Worm (Caenorhabditis elegans) whole organism, L1 larva: ENCODE data around the gene Y6E2A.4.
"Not testable (repeated sequence)": the region's sequence is repeated elsewhere in the genome, so short reads cannot be mapped to it uniquely, and the experiment has no call there.

Experiments used
- C34B4.2 ChIP-seq: sonication (generic microtip); optimal IDR thresholded peaks from 2 replicates; lab custom pipeline; 2017; ENCODE audit warnings: mild to moderate bottlenecking, missing genetic modification characterization, missing compliant biosample characterization
- Y116A8C.19 ChIP-seq: sonication (generic microtip); optimal IDR thresholded peaks from 2 replicates; lab custom pipeline; 2016; ENCODE audit warnings: missing compliant biosample characterization, missing genetic modification characterization, borderline replicate concordance
- aha-1 ChIP-seq: fragments of 150-350 bp; optimal IDR thresholded peaks from 2 replicates; lab custom pipeline; 2014; ENCODE audit warnings: missing biosample characterization, missing genetic modification characterization
- ama-1 ChIP-seq: fragments of 150-350 bp; optimal IDR thresholded peaks from 2 replicates; lab custom pipeline; 2014
- blmp-1 ChIP-seq: fragments of 150-350 bp; optimal IDR thresholded peaks from 2 replicates; lab custom pipeline; 2014; ENCODE audit warnings: missing biosample characterization, missing genetic modification characterization
- ceh-63 ChIP-seq: fragments of 200-800 bp; sonication (Bioruptor generic); optimal IDR thresholded peaks from 2 replicates; lab custom pipeline; 2018; ENCODE audit warnings: mild to moderate bottlenecking, missing genetic modification characterization, missing compliant biosample characterization
- ceh-8 ChIP-seq: fragments of 200-800 bp; sonication (Bioruptor generic); optimal IDR thresholded peaks from 2 replicates; lab custom pipeline; 2018; ENCODE audit warnings: mild to moderate bottlenecking, missing genetic modification characterization, moderate library complexity, missing compliant biosample characterization
- ceh-88 ChIP-seq: fragments of 200-800 bp; sonication (Bioruptor generic); IDR thresholded peaks from 2 replicates; pipeline ENCODE4 v1.3.6; 2022; ENCODE audit warnings: missing genetic modification characterization, missing compliant biosample characterization
- ceh-90 ChIP-seq: sonication (generic microtip); optimal IDR thresholded peaks from 2 replicates; lab custom pipeline; 2016; ENCODE audit warnings: missing genetic modification characterization, missing compliant biosample characterization
- ces-1 ChIP-seq: fragments of 150-350 bp; optimal IDR thresholded peaks from 2 replicates; lab custom pipeline; 2014; ENCODE audit warnings: missing biosample characterization, missing genetic modification reagents, missing genetic modification characterization
- efl-1 ChIP-seq, 4 experiments: fragments of 150-350 bp; optimal IDR thresholded peaks in 3 of 4; peaks in 1 of 4; 1 replicate in 1 of 4; 2 replicates in 3 of 4; lab custom pipeline; 2014; ENCODE audit warnings: missing biosample characterization in 2 of 4, missing genetic modification characterization in 2 of 4, missing genetic modification reagents in 2 of 4
- efl-3 ChIP-seq: fragments of 200-800 bp; sonication (Bioruptor generic); optimal IDR thresholded peaks from 2 replicates; lab custom pipeline; 2018; ENCODE audit warnings: mild to moderate bottlenecking, missing genetic modification characterization, missing compliant biosample characterization
- egl-13 ChIP-seq: sonication (generic microtip); optimal IDR thresholded peaks from 2 replicates; lab custom pipeline; 2016; ENCODE audit warnings: missing genotype, missing genetic modification reagents, missing genetic modification characterization, missing compliant biosample characterization
- elt-3 ChIP-seq, 6 experiments: fragments of 150-350 bp in 1 of 6; sonication (generic microtip); optimal IDR thresholded peaks; 2 replicates each; lab custom pipeline; 2017 to 2018; ENCODE audit warnings: missing biosample characterization in 6 of 6, missing genetic modification characterization in 6 of 6, inconsistent platforms in 1 of 6
- lin-13 ChIP-seq: fragments of 150-350 bp; optimal IDR thresholded peaks from 2 replicates; lab custom pipeline; 2014; ENCODE audit warnings: missing biosample characterization, missing genetic modification reagents, missing genetic modification characterization
- lin-15B ChIP-seq: fragments of 150-350 bp; sonication (generic microtip); optimal IDR thresholded peaks from 3 replicates; lab custom pipeline; 2014; ENCODE audit warnings: missing biosample characterization, missing genetic modification characterization
- mab-9 ChIP-seq: fragments of 200-800 bp; sonication (Bioruptor generic); IDR thresholded peaks from 2 replicates; pipeline ENCODE4 v1.3.6; 2022; ENCODE audit warnings: missing genetic modification reagents, missing genetic modification characterization, missing compliant biosample characterization
- mdl-1 ChIP-seq, 2 experiments: fragments of 150-350 bp; optimal IDR thresholded peaks; 2 replicates each; lab custom pipeline; 2014 to 2017; ENCODE audit warnings: missing biosample characterization in 2 of 2, missing genetic modification characterization in 2 of 2, inconsistent platforms in 1 of 2
- mef-2 ChIP-seq: fragments of 150-350 bp; optimal IDR thresholded peaks from 2 replicates; lab custom pipeline; 2014; ENCODE audit warnings: missing biosample characterization, missing genetic modification characterization
- nhr-12 ChIP-seq: sonication (generic microtip); optimal IDR thresholded peaks from 2 replicates; lab custom pipeline; 2017; ENCODE audit warnings: missing biosample characterization, missing genetic modification characterization
- nhr-20 ChIP-seq: sonication (generic microtip); optimal IDR thresholded peaks from 2 replicates; lab custom pipeline; 2016; ENCODE audit warnings: mild to moderate bottlenecking, missing genetic modification characterization, missing compliant biosample characterization
- nhr-47 ChIP-seq: sonication (generic microtip); optimal IDR thresholded peaks from 2 replicates; lab custom pipeline; 2016; ENCODE audit warnings: mild to moderate bottlenecking, missing genetic modification characterization, moderate library complexity, missing compliant biosample characterization
- nhr-76 ChIP-seq: sonication (generic microtip); optimal IDR thresholded peaks from 2 replicates; lab custom pipeline; 2017; ENCODE audit warnings: missing biosample characterization, missing genetic modification characterization
- nhr-84 ChIP-seq: sonication (generic microtip); optimal IDR thresholded peaks from 2 replicates; lab custom pipeline; 2017; ENCODE audit warnings: missing biosample characterization, missing genetic modification characterization
- nhr-85 ChIP-seq: sonication (generic microtip); peaks from one replicate; lab custom pipeline; 2016; ENCODE audit warnings: missing genetic modification characterization, inconsistent platforms, missing compliant biosample characterization
- nhr-90 ChIP-seq: sonication (generic microtip); optimal IDR thresholded peaks from 2 replicates; lab custom pipeline; 2016; ENCODE audit warnings: mild to moderate bottlenecking, missing genetic modification characterization, missing compliant biosample characterization; ENCODE audit not compliant: poor library complexity
- pag-3 ChIP-seq: sonication (generic microtip); optimal IDR thresholded peaks from 2 replicates; lab custom pipeline; 2017; ENCODE audit warnings: missing genetic modification characterization, mild to moderate bottlenecking, missing compliant biosample characterization, antibody characterized with exemption, borderline replicate concordance; ENCODE audit not compliant: insufficient read depth
- pax-3 ChIP-seq: fragments of 200-800 bp; sonication (Bioruptor generic); optimal IDR thresholded peaks from 2 replicates; lab custom pipeline; 2018; ENCODE audit warnings: mild to moderate bottlenecking, missing genetic modification characterization, moderate library complexity, missing compliant biosample characterization
- snu-23 ChIP-seq: sonication (generic microtip); optimal IDR thresholded peaks from 2 replicates; lab custom pipeline; 2016; ENCODE audit warnings: missing genetic modification characterization, missing compliant biosample characterization
- unc-130 ChIP-seq: fragments of 150-350 bp; optimal IDR thresholded peaks from 2 replicates; lab custom pipeline; 2017; ENCODE audit warnings: missing biosample characterization, missing genetic modification characterization, inconsistent platforms
- unc-30 ChIP-seq: sonication (generic microtip); optimal IDR thresholded peaks from 2 replicates; lab custom pipeline; 2017; ENCODE audit warnings: missing biosample characterization, missing genetic modification characterization
- unc-98 ChIP-seq: fragments of 200-800 bp; sonication (Bioruptor generic); IDR thresholded peaks from 2 replicates; pipeline ENCODE4 v1.3.6; 2022; ENCODE audit warnings: missing genetic modification characterization, missing compliant biosample characterization
- xbp-1 ChIP-seq: sonication (generic microtip); optimal IDR thresholded peaks from 2 replicates; lab custom pipeline; 2016; ENCODE audit warnings: missing genetic modification characterization, missing compliant biosample characterization
- zag-1 ChIP-seq: fragments of 150-350 bp; optimal IDR thresholded peaks from 2 replicates; lab custom pipeline; 2014; ENCODE audit warnings: missing biosample characterization, missing genetic modification characterization
- ztf-11 ChIP-seq, 2 experiments: sonication (generic microtip); optimal IDR thresholded peaks; 2 replicates each; lab custom pipeline; 2016 to 2017; ENCODE audit warnings: missing genetic modification characterization in 2 of 2, missing biosample characterization in 1 of 2, missing compliant biosample characterization in 1 of 2

Y6E2A.4 gene

DNA sequence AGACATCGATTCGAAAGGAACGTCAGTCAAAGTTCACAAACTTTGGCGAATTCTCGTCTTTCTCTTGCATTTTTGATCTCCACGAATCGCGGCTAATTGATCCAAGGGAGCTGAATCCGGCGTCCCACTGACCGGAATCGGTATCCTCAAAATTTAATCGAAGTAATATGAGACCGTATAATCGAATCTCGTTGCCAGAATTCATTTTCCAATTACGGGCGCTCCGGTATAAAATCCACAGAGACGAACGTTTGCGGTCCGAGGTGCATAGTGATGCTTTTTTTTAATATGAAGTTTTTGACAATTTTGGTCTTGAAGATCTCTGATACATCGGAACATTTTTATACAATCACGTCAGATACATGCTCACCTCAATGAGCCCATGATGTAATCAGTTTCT is 41.1 kb upstream of the Y6E2A.4 start:
- TF ChIP-seq mab-9 (no peak), aha-1 (tag; lab: Kevin White, UChicago) (no peak), mdl-1 (tag; optimal IDR thresholded peaks at IDR 0.05; lab: Kevin White, UChicago) (no peak), ama-1 (lab: Kevin White, UChicago) (no peak), lin-15B (tag; lab: Kevin White, UChicago) (no peak), blmp-1 (tag; lab: Kevin White, UChicago) (no peak), unc-30 (tag; lab: Kevin White, UChicago) (no peak)

DNA sequence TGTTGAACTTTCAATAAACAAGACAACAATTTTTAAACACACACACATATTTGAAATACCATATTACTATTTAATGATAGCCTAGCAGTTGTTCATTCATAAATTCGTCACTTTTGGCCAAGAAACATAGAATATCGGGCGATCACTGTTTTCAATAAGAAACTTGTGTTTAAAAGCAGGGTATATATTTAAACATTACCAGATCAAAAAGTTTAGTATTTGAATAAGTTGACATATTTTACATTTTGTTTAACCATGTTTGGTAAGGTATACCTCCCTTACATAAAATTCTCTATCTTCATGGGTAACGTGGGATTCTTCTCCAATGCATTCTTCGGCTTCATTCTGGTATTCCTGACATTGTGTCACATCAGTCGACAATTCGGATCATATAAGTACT is 38.2 kb upstream of the Y6E2A.4 start, which contains the start of gene str-8:
Gene str-8 (plus strand): TSS at position 301 of the 400 bp plus-strand sequence.
- not testable (repeated sequence) for TF ChIP-seq snu-23 (GFP tag; lab: Kevin White, UChicago); ceh-63 (GFP tag; lab: Kevin White, UChicago); unc-130 (tag; lab: Kevin White, UChicago)
- TF ChIP-seq, all 84 proteins: peak for 0; not testable (repeated sequence) for 84

DNA sequence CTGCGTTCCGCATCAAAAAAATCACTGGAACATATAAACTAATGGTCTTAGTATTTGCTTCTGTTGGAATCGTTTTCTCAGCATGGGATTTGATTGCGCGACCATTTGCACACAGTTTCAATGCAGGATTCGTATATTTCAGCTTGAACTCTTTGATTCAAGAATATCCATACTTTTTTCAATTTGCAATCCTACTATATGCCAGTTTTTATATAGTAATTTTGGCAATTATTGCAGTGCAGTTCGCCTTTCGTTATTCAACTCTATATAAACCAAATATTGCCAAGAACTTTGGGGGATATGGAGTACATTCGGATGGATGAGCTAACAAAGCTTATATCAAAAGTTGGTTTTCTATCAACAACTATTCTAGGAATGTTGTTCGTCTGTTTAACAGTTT is 36.4 kb upstream of the Y6E2A.4 start, which contains the start of gene str-5:
Gene str-5 (plus strand): TSS at position 301 of the 400 bp plus-strand sequence.
- not testable (repeated sequence) for TF ChIP-seq pax-3 (tag; lab: Kevin White, UChicago); efl-3 (GFP tag; lab: Kevin White, UChicago); nhr-47 (tag; lab: Kevin White, UChicago)

DNA sequence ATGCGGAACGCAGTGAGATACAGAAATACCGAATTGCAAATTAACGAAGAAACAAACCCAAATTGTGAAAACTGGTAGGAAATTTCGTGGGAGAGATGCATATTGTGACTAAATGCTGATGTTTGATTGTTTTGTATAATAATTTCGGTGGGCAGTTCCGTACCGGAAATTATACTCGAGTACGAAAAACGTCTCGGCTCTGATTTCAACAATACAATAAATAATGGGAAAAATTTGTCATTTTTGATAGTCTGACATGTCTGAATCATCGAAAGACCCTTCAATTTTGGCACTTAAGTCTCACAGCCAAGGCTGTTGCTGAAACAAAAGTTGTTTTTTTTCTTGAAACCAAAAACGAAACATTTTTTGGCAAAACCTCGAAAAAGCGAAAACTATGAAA is 35.5 kb upstream of the Y6E2A.4 start, which contains the start of gene str-43:
Gene str-43 (minus strand): TSS at position 101 of the 400 bp plus-strand sequence.
- TF ChIP-seq ces-1 (GFP tag; lab: Kevin White, UChicago) (no peak), lin-13 (GFP tag; lab: Kevin White, UChicago) (no peak), zag-1 (tag; lab: Kevin White, UChicago) (no peak), nhr-47 (tag; lab: Kevin White, UChicago) (no peak), nhr-12 (no peak), pax-3 (tag; lab: Kevin White, UChicago) (no peak), ceh-90 (no peak), elt-3 (tag; optimal IDR thresholded peaks at IDR 0.05; lab: Kevin White, UChicago) (no peak), nhr-76 (tag; lab: Kevin White, UChicago) (no peak), nhr-84 (tag; lab: Kevin White, UChicago) (no peak), efl-1 (optimal IDR thresholded peaks at IDR 0.05; lab: Kevin White, UChicago) (no peak), efl-1 (GFP tag; optimal IDR thresholded peaks at IDR 0.05 in 1 of 2; lab: Kevin White, UChicago) (no peak), C34B4.2 (tag; lab: Kevin White, UChicago) (no peak), nhr-85 (tag; lab: Kevin White, UChicago) (no peak), ceh-88 (GFP tag; lab: Robert Waterston, UW) (no peak), nhr-90 (tag; lab: Kevin White, UChicago) (no peak), xbp-1 (tag; lab: Kevin White, UChicago) (no peak), pag-3 (tag; lab: Kevin White, UChicago) (no peak), ztf-11 (tag; optimal IDR thresholded peaks at IDR 0.05; lab: Kevin White, UChicago) (no peak), ceh-8 (no peak)
- TF ChIP-seq, all 84 proteins: peak for 0

DNA sequence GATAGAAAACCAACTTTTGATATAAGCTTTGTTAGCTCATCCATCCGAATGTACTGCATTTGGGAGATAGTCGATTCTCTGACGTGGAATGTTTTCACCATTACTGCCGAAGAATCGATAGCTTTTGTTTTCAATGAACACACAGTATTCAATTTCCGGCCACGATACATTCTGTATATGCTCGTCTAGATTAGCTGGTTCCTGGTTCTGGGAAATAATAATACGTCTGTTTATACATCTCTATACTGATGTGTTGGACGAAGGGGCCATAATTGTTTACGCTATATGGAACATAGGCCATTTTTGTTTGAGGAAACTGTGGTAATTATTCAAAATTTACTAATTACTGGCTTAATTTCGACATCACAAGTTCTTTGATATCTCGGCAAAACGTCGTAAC is 33.6 kb upstream of the Y6E2A.4 start, which contains the start of gene str-6:
Gene str-6 (minus strand): TSS at position 101 of the 400 bp plus-strand sequence.
- TF ChIP-seq egl-13 (tag; lab: Kevin White, UChicago) (no peak), nhr-20 (tag; lab: Kevin White, UChicago) (no peak), mef-2 (no peak), unc-98 (GFP tag; lab: Robert Waterston, UW) (no peak), Y116A8C.19 (tag; lab: Kevin White, UChicago) (no peak)
- TF ChIP-seq, all 84 proteins: peak for 0
